Worm (Caenorhabditis elegans) whole organism, midembryonic: ENCODE data around the gene wrt-1.

ENCODE experiments used
- T22C8.4 ChIP-seq: fragments of 200-800 bp; sonication (Bioruptor generic); IDR thresholded peaks from 2 replicates; pipeline ENCODE4 v1.3.6; 2022; ENCODE audit warnings: missing genetic modification characterization, missing compliant biosample characterization
- cog-1 ChIP-seq: sonication (generic microtip); optimal IDR thresholded peaks from 2 replicates; lab custom pipeline; 2016; ENCODE audit warnings: missing genetic modification characterization, missing compliant biosample characterization
- flt-1 ChIP-seq: fragments of 200-800 bp; sonication (Bioruptor generic); IDR thresholded peaks from 2 replicates; pipeline ENCODE4 v1.3.6; 2022; ENCODE audit warnings: missing genetic modification characterization, missing compliant biosample characterization
- klf-2 ChIP-seq: fragments of 200-800 bp; sonication (Bioruptor generic); conservative IDR thresholded peaks from 2 replicates; pipeline ENCODE4 v1.3.6; 2022; ENCODE audit warnings: missing genetic modification reagents, missing genetic modification characterization, missing compliant biosample characterization
- med-1 ChIP-seq: sonication (generic microtip); optimal IDR thresholded peaks from 2 replicates; lab custom pipeline; 2017; ENCODE audit warnings: missing genetic modification characterization, mild to moderate bottlenecking, missing compliant biosample characterization, antibody characterized with exemption, missing genetic modification reagents; ENCODE audit not compliant: insufficient read depth
- ref-1 ChIP-seq: fragments of 200-800 bp; sonication (Bioruptor generic); conservative IDR thresholded peaks from 2 replicates; pipeline ENCODE4 v1.3.6; 2022; ENCODE audit warnings: missing genetic modification reagents, missing genetic modification characterization, missing compliant biosample characterization
- tab-1 ChIP-seq: fragments of 200-800 bp; sonication (Bioruptor generic); IDR thresholded peaks from 2 replicates; pipeline ENCODE4 v1.3.6; 2022; ENCODE audit warnings: missing genetic modification characterization, missing compliant biosample characterization
- ztf-23 ChIP-seq: fragments of 200-800 bp; sonication (Bioruptor generic); IDR thresholded peaks from 2 replicates; pipeline ENCODE4 v1.3.6; 2022; ENCODE audit warnings: missing genetic modification reagents, missing genetic modification characterization, missing compliant biosample characterization
- ztf-29 ChIP-seq: fragments of 200-800 bp; sonication (Bioruptor generic); IDR thresholded peaks from 2 replicates; pipeline ENCODE4 v1.3.6; 2022; ENCODE audit warnings: missing genetic modification reagents, missing genetic modification characterization, missing compliant biosample characterization

The wrt-1 gene

DNA sequence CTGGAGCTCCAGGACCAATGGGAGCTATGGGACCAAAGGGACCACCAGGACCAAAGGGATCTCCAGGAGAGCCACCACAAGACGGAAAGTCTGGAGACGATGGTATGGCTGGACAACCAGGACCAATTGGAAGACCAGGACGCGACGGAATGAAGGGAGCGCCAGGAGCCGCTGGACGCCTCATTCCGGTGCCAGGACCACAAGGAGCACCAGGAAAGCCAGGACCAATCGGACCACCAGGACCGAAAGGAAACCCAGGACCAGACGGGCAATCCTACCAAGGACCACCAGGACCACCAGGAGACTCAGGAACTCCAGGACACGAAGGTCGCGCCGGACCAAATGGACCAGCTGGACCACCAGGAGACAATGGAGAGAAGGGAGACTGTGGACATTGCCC is 14.0 kb downstream of the wrt-1 start:
- no peak for TF ChIP-seq klf-2 (GFP tag; lab: Robert Waterston, UW)
- TF ChIP-seq med-1, result no peak
- TF ChIP-seq T22C8.4 (GFP tag; lab: Robert Waterston, UW), result no peak
- no peak for TF ChIP-seq tab-1 (GFP tag; lab: Robert Waterston, UW)
- TF ChIP-seq ztf-23 (GFP tag; lab: Robert Waterston, UW), result no peak
- TF ChIP-seq cog-1 (tag; lab: Kevin White, UChicago), result no peak
- TF ChIP-seq flt-1 (GFP tag; lab: Robert Waterston, UW), result no peak
- TF ChIP-seq ref-1 (GFP tag; lab: Robert Waterston, UW), result no peak
- no peak for TF ChIP-seq ztf-29 (GFP tag; lab: Robert Waterston, UW)

DNA sequence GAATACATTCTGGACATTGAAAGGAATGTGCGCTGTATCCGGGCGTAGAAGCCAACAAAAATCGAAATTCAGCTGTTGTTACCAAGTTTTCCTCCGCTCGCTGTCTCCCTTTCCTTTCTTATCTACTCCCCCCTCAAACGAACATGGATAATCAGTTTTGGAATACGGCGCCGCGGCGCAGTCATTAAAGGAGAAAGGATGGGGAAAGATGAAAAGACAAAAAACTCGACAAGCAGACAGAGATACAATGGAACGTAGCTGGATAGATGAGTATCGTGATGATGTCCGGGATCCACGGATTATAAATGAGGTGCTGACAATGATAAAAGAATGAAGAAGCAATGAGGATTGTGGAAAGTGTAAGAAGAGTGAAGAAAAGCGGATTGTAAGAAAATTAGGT is 14.6 kb downstream of the wrt-1 start:
- TF ChIP-seq flt-1 (GFP tag; lab: Robert Waterston, UW), result no peak
- no peak for TF ChIP-seq klf-2 (GFP tag; lab: Robert Waterston, UW)
- TF ChIP-seq cog-1 (tag; lab: Kevin White, UChicago), result no peak
- no peak for TF ChIP-seq T22C8.4 (GFP tag; lab: Robert Waterston, UW)
- no peak for TF ChIP-seq tab-1 (GFP tag; lab: Robert Waterston, UW)

DNA sequence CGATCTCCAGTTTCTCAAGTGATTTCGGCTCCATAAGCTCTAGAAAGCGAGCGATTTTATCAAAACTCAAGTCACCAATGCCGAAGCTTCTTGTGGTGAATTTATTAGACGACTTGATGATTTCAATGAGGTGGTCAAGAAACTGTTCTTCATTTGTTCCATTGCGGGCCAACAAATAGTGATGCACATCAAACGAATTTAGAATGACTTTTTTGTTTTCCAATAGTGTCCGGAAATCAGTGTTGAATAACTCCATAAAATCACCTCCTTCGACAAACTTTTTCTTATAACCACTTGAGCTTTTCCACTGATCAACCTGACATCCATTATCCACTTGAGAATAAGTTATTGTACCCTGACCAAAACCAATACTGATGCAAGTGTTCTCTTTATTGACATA is 16.5 kb downstream of the wrt-1 start:
- TF ChIP-seq cog-1 (tag; lab: Kevin White, UChicago), result no peak
- TF ChIP-seq T22C8.4 (GFP tag; lab: Robert Waterston, UW), result no peak
- TF ChIP-seq med-1, result no peak
- TF ChIP-seq klf-2 (GFP tag; lab: Robert Waterston, UW), result no peak
- no peak for TF ChIP-seq flt-1 (GFP tag; lab: Robert Waterston, UW)
- no peak for TF ChIP-seq ztf-29 (GFP tag; lab: Robert Waterston, UW)
- TF ChIP-seq ztf-23 (GFP tag; lab: Robert Waterston, UW), result no peak
- no peak for TF ChIP-seq tab-1 (GFP tag; lab: Robert Waterston, UW)
- no peak for TF ChIP-seq ref-1 (GFP tag; lab: Robert Waterston, UW)

DNA sequence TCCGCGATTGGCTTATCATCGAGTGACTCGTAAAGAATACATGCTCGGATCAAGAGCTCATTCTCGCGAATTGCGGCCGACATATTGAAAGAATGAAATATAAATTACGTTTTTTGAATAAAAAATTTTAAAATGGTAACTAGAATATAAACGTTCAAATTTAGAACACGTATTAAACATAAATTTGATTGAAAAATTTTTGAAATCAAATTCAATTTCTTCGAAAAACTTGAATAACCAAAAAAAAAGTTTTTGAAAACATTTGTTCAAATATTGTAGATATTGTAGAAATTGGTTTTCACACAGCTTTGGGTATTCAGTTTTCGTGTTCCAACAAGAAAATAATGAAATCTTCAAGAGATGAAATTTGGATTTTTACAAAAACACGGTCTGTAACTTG is 17.2 kb downstream of the wrt-1 start, which contains the start of gene fbxa-224:
Gene fbxa-224, minus strand, starts transcription at position 101 of the 400 bp plus-strand sequence.
- no peak for TF ChIP-seq ref-1 (GFP tag; lab: Robert Waterston, UW)
- no peak for TF ChIP-seq klf-2 (GFP tag; lab: Robert Waterston, UW)
- no peak for TF ChIP-seq cog-1 (tag; lab: Kevin White, UChicago)
- TF ChIP-seq ztf-29 (GFP tag; lab: Robert Waterston, UW), result no peak
- no peak for TF ChIP-seq ztf-23 (GFP tag; lab: Robert Waterston, UW)
- no peak for TF ChIP-seq tab-1 (GFP tag; lab: Robert Waterston, UW)
- TF ChIP-seq T22C8.4 (GFP tag; lab: Robert Waterston, UW), result no peak
- TF ChIP-seq flt-1 (GFP tag; lab: Robert Waterston, UW), result no peak
- no peak for TF ChIP-seq med-1

DNA sequence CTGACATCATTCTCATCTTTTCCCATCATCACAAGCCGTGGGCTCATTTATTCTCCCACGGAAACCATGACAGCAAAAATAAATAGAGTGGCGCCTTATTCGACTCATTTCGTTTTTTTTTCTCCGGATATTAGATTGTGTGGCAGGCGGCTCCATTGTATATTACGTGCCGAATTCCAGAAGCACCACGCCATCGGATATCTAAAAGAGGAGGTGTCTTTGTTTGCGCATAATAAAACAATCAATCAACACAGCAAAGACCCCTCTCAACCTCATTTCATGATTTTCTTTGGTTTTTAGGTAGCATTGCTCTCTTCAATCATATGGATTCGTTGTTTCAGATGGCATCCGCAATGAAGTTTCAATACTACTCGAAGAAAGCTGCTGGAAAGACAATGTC is 18.2 kb downstream of the wrt-1 start, which contains the start of gene tph-1:
Gene tph-1, plus strand, starts transcription at position 301 of the 400 bp plus-strand sequence.
- no peak for TF ChIP-seq med-1
- TF ChIP-seq T22C8.4 (GFP tag; lab: Robert Waterston, UW), result no peak
- TF ChIP-seq klf-2 (GFP tag; lab: Robert Waterston, UW), result no peak
- TF ChIP-seq ref-1 (GFP tag; lab: Robert Waterston, UW), result no peak

DNA sequence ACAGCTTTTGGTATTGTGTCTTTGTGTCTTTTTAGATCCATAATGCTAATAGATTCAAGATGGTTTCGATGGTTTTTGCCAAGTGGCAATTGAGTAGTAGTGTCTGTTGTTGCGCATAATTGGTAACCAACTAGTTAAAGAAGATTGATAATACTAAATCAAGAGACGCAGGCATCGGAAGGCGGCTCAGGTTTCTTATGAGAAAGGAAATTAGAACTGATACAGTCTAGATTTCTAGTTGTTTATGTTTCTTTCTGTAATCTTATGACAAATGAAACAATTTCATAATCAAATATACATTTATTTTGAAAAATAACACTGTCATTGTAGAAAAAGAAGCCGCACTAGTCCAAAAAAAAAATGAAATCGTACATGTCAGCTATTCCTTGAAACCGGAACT is 23.0 kb downstream of the wrt-1 start, which contains the start of gene ZK1290.10:
Gene ZK1290.10, minus strand, starts transcription at position 101 of the 400 bp plus-strand sequence.
- no peak for TF ChIP-seq ztf-23 (GFP tag; lab: Robert Waterston, UW)
- TF ChIP-seq ztf-29 (GFP tag; lab: Robert Waterston, UW), result no peak
- no peak for TF ChIP-seq ref-1 (GFP tag; lab: Robert Waterston, UW)
- TF ChIP-seq med-1, result no peak
- no peak for TF ChIP-seq klf-2 (GFP tag; lab: Robert Waterston, UW)
- no peak for TF ChIP-seq cog-1 (tag; lab: Kevin White, UChicago)
- TF ChIP-seq tab-1 (GFP tag; lab: Robert Waterston, UW), result no peak
- TF ChIP-seq T22C8.4 (GFP tag; lab: Robert Waterston, UW), result no peak
- no peak for TF ChIP-seq flt-1 (GFP tag; lab: Robert Waterston, UW)

DNA sequence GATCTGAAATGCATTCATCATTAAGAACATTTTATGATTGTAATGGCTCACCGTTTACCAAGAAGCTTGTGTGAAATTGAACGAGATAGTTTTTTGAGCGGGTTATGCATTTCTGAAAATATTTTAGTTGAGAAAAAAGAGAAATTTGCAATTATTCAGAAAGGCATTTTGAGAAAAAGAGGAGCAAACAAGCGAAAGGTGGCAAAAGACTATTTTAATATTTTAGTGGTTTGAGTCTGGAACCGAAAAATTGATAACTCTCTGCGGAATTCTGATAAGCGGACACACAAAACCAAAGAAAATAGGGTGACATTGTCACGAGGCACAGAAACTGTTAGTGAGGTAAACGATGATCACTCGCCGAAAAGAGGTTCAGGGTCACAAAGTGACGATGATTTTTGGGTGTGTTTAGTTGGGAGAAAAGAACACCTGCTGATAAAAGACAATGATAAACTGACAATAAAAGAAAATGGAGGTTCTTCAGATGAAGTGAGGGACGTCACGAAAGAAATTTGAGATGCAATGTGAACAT is 24.0 kb downstream of the wrt-1 start:
- TF ChIP-seq cog-1 (tag; lab: Kevin White, UChicago) (no peak), klf-2 (GFP tag; lab: Robert Waterston, UW) (no peak), flt-1 (GFP tag; lab: Robert Waterston, UW) (no peak), ref-1 (GFP tag; lab: Robert Waterston, UW) (no peak), med-1 (no peak), ztf-23 (GFP tag; lab: Robert Waterston, UW) (no peak), ztf-29 (GFP tag; lab: Robert Waterston, UW) (no peak), T22C8.4 (GFP tag; lab: Robert Waterston, UW) (no peak), tab-1 (GFP tag; lab: Robert Waterston, UW) (no peak)

DNA sequence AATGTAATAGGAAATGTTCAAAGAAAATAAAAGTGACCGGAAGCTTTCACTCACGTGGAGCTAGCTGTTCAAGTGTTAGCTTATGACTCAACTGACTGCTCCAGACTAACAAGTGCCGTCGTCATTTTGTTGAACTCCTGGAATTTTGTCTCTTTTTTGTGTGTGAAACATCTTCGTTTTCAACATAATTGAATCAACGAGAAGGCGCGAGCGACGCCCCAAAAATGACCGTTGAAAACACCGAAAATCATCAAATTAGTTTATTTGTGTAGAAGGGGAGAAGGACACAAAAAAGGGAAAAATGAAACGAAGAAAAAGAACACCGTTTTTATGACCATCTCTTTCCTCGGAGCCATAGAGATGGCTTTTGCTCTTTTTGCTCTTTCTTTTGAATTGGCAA is 24.7 kb downstream of the wrt-1 start, which contains the start of gene ZK1290.14:
Gene ZK1290.14, minus strand, starts transcription at position 139 of the 400 bp plus-strand sequence.
- no peak for TF ChIP-seq cog-1 (tag; lab: Kevin White, UChicago)
- TF ChIP-seq tab-1 (GFP tag; lab: Robert Waterston, UW), result no peak
- no peak for TF ChIP-seq med-1
- TF ChIP-seq ztf-29 (GFP tag; lab: Robert Waterston, UW), result no peak

DNA sequence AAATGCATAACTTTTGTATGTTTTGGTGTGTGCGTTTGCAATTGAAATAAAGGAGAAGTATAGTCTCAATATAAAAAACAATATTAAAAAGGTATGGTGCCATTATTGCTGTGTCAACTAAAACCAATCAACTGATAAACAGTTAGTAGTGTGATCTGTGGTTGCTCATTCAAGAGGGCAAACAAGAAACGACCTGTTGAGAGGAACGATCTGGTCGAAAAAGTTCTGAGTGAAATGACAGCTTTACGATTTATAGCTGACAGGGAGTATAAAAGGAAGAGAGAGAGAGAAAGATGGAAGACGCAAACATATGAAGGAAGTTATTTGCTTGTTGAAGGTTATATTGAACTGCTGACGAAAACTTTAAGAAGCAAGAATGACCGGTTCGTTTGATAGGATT is 27.2 kb downstream of the wrt-1 start:
- TF ChIP-seq T22C8.4 (GFP tag; lab: Robert Waterston, UW) (no peak), flt-1 (GFP tag; lab: Robert Waterston, UW) (no peak), ztf-23 (GFP tag; lab: Robert Waterston, UW) (no peak), cog-1 (tag; lab: Kevin White, UChicago) (no peak), ref-1 (GFP tag; lab: Robert Waterston, UW) (no peak), tab-1 (GFP tag; lab: Robert Waterston, UW) (no peak), ztf-29 (GFP tag; lab: Robert Waterston, UW) (no peak), med-1 (no peak)
